Worm (Caenorhabditis elegans): ENCODE measurements around the gene F28C1.3.

DNA sequence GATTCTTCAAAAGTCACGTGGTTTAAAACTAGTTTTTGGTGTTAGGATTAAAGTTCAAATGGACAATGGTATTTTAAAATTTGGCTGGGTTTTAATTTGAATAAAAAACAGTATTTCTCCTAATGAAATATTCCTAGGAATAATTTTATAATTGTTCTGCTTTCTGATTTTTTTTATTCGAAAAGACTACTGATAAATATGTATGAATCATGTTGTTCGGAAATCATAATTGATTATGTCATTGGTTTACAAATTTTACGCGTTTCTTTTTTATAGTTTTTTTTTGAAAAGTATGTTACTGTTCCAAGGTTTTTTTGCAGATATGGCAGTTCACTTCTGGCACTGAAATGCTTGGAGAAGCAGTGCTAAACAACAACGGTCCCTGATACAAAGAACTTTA lies at the start of gene F28C1.3:
- TF ChIP-seq ces-1 (GFP tag; optimal IDR thresholded peaks at IDR 0.05): no peak
- no peak for TF ChIP-seq drap-1 (GFP tag; optimal IDR thresholded peaks at IDR 0.05)
- TF ChIP-seq snpc-4 (tag; optimal IDR thresholded peaks at IDR 0.05): no peak
- no peak for TF ChIP-seq nhr-28 (tag; optimal IDR thresholded peaks at IDR 0.05)
- TF ChIP-seq unc-62 (GFP tag; optimal IDR thresholded peaks at IDR 0.05): no peak
- no peak for TF ChIP-seq unc-39 (tag; optimal IDR thresholded peaks at IDR 0.05)
